Worm (Caenorhabditis elegans) whole organism, L4 larva: Measurements from ENCODE around the gene csn-5.

Source experiments
- F44E2.7 ChIP-seq: fragments of 200-800 bp; sonication (Bioruptor generic); IDR thresholded peaks from 2 replicates; pipeline ENCODE4 v2.1.2; 2022; ENCODE audit warnings: missing genetic modification characterization, missing compliant biosample characterization
- T26A8.4 ChIP-seq: fragments of 200-800 bp; sonication (Bioruptor generic); IDR thresholded peaks from 2 replicates; pipeline ENCODE4 v1.3.6; 2022; ENCODE audit warnings: missing genetic modification characterization, missing compliant biosample characterization
- Y48G9A.11 ChIP-seq: fragments of 200-800 bp; sonication (Bioruptor generic); IDR thresholded peaks from 2 replicates; pipeline ENCODE4 v1.3.6; 2022; ENCODE audit warnings: missing genetic modification reagents, missing genetic modification characterization, missing compliant biosample characterization
- Y5F2A.4 ChIP-seq: fragments of 200-800 bp; sonication (Bioruptor generic); optimal IDR thresholded peaks from 2 replicates; lab custom pipeline; 2018; ENCODE audit warnings: mild to moderate bottlenecking, missing genetic modification characterization, missing compliant biosample characterization
- Y75B8A.6 ChIP-seq: fragments of 200-800 bp; sonication (Bioruptor generic); IDR thresholded peaks from 2 replicates; pipeline ENCODE4 v1.3.6; 2022; ENCODE audit warnings: missing genetic modification reagents, missing genetic modification characterization, missing compliant biosample characterization
- aha-1 ChIP-seq: fragments of 150-350 bp; peaks from one replicate; lab custom pipeline; 2014; ENCODE audit warnings: missing biosample characterization, missing genetic modification characterization
- aly-2 ChIP-seq: sonication (generic microtip); optimal IDR thresholded peaks from 2 replicates; lab custom pipeline; 2018; ENCODE audit warnings: missing biosample characterization, missing genetic modification characterization
- ama-1 ChIP-seq: fragments of 150-350 bp; optimal IDR thresholded peaks from 2 replicates; lab custom pipeline; 2014; ENCODE audit warnings: inconsistent platforms, mixed read lengths
- ceh-28 ChIP-seq: fragments of 150-350 bp; optimal IDR thresholded peaks from 2 replicates; lab custom pipeline; 2014; ENCODE audit warnings: missing biosample characterization, missing genetic modification reagents, missing genetic modification characterization
- ceh-32 ChIP-seq: sonication (generic microtip); optimal IDR thresholded peaks from 2 replicates; lab custom pipeline; 2016; ENCODE audit warnings: mild to moderate bottlenecking, missing genetic modification characterization, missing compliant biosample characterization; ENCODE audit not compliant: poor library complexity
- ceh-44 ChIP-seq: fragments of 200-800 bp; sonication (Bioruptor generic); IDR thresholded peaks from 2 replicates; pipeline ENCODE4 v1.3.6; 2022; ENCODE audit warnings: missing genetic modification reagents, missing genetic modification characterization, missing compliant biosample characterization
- ceh-82 ChIP-seq: sonication (generic microtip); optimal IDR thresholded peaks from 2 replicates; lab custom pipeline; 2017; ENCODE audit warnings: missing biosample characterization, missing genetic modification characterization
- daf-16 ChIP-seq, 3 experiments: sonication (generic microtip); optimal IDR thresholded peaks; 2 replicates each; lab custom pipeline; 2016 to 2017; ENCODE audit warnings: missing genetic modification characterization in 3 of 3, missing genetic modification reagents in 3 of 3, mild to moderate bottlenecking in 2 of 3, missing compliant biosample characterization in 2 of 3, missing biosample characterization in 1 of 3, moderate library complexity in 1 of 3
- daf-8 ChIP-seq: fragments of 200-800 bp; sonication (Bioruptor generic); IDR thresholded peaks from 2 replicates; pipeline ENCODE4 v1.3.6; 2022; ENCODE audit warnings: missing genetic modification characterization, missing compliant biosample characterization
- dmd-6 ChIP-seq: fragments of 200-800 bp; sonication (Bioruptor generic); IDR thresholded peaks from 2 replicates; pipeline ENCODE4 v1.3.6; 2022; ENCODE audit warnings: missing genetic modification reagents, missing genetic modification characterization, missing compliant biosample characterization
- fos-1 ChIP-seq: fragments of 150-350 bp; optimal IDR thresholded peaks from 2 replicates; lab custom pipeline; 2014; ENCODE audit warnings: missing biosample characterization, missing genetic modification characterization
- gei-8 ChIP-seq: fragments of 200-800 bp; sonication (Bioruptor generic); optimal IDR thresholded peaks from 2 replicates; lab custom pipeline; 2018; ENCODE audit warnings: mild to moderate bottlenecking, missing genetic modification characterization, missing compliant biosample characterization
- hif-1 ChIP-seq, 2 experiments: sonication (generic microtip); optimal IDR thresholded peaks; 2 replicates each; lab custom pipeline; 2016 to 2017; ENCODE audit warnings: missing compliant biosample characterization in 2 of 2, missing genetic modification characterization in 2 of 2, missing genetic modification reagents in 2 of 2, missing genotype in 2 of 2, mild to moderate bottlenecking in 1 of 2
- hlh-11 ChIP-seq: fragments of 200-800 bp; sonication (Bioruptor generic); optimal IDR thresholded peaks from 2 replicates; lab custom pipeline; 2018; ENCODE audit warnings: mild to moderate bottlenecking, missing genetic modification characterization, missing compliant biosample characterization
- hmg-1.1 ChIP-seq: fragments of 200-800 bp; sonication (Bioruptor generic); IDR thresholded peaks from 2 replicates; pipeline ENCODE4 v1.3.6; 2022; ENCODE audit warnings: missing genetic modification reagents, missing genetic modification characterization, missing compliant biosample characterization
- jun-1 ChIP-seq: fragments of 150-350 bp; optimal IDR thresholded peaks from 2 replicates; lab custom pipeline; 2014; ENCODE audit warnings: missing biosample characterization, missing genetic modification reagents, missing genetic modification characterization
- lim-7 ChIP-seq: fragments of 200-800 bp; sonication (Bioruptor generic); IDR thresholded peaks from 2 replicates; pipeline ENCODE4 v1.3.6; 2022; ENCODE audit warnings: missing genetic modification characterization, missing compliant biosample characterization
- lin-1 ChIP-seq: fragments of 200-800 bp; sonication (Bioruptor generic); IDR thresholded peaks from 2 replicates; pipeline ENCODE4 v1.3.6; 2022; ENCODE audit warnings: missing genetic modification reagents, missing genetic modification characterization, missing compliant biosample characterization
- mdl-1 ChIP-seq, 2 experiments: fragments of 150-350 bp in 1 of 2; sonication (generic microtip) in 1 of 2; optimal IDR thresholded peaks; 2 replicates each; lab custom pipeline; 2014 to 2017; ENCODE audit warnings: missing biosample characterization in 2 of 2, missing genetic modification characterization in 2 of 2
- mdt-29 ChIP-seq: fragments of 200-800 bp; sonication (Bioruptor generic); IDR thresholded peaks from 2 replicates; pipeline ENCODE4 v1.3.6; 2022; ENCODE audit warnings: missing genetic modification reagents, missing genetic modification characterization, missing compliant biosample characterization
- mes-2 ChIP-seq: sonication (generic microtip); optimal IDR thresholded peaks from 2 replicates; lab custom pipeline; 2016; ENCODE audit warnings: missing genotype, mild to moderate bottlenecking, missing genetic modification characterization, missing compliant biosample characterization; ENCODE audit not compliant: poor library complexity, severe bottlenecking
- mxl-2 ChIP-seq: fragments of 200-800 bp; sonication (Bioruptor generic); conservative IDR thresholded peaks from 2 replicates; pipeline ENCODE4 v1.3.6; 2022; ENCODE audit warnings: missing genetic modification reagents, missing genetic modification characterization, missing compliant biosample characterization
- mxl-3 ChIP-seq: fragments of 200-800 bp; sonication (Bioruptor generic); optimal IDR thresholded peaks from 2 replicates; lab custom pipeline; 2018; ENCODE audit warnings: mild to moderate bottlenecking, missing genetic modification characterization, missing compliant biosample characterization
- nhr-10 ChIP-seq: fragments of 150-350 bp; optimal IDR thresholded peaks from 2 replicates; lab custom pipeline; 2014; ENCODE audit warnings: missing biosample characterization, missing genetic modification characterization
- nhr-102 ChIP-seq: sonication (generic microtip); optimal IDR thresholded peaks from 2 replicates; lab custom pipeline; 2016; ENCODE audit warnings: mild to moderate bottlenecking, missing genetic modification characterization, moderate library complexity, missing compliant biosample characterization
- nhr-28 ChIP-seq: fragments of 150-350 bp; optimal IDR thresholded peaks from 2 replicates; lab custom pipeline; 2014; ENCODE audit warnings: missing biosample characterization, missing genetic modification characterization
- nhr-6 ChIP-seq: fragments of 150-350 bp; optimal IDR thresholded peaks from 2 replicates; lab custom pipeline; 2014; ENCODE audit warnings: missing biosample characterization, missing genetic modification characterization
- nhr-77 ChIP-seq: fragments of 150-350 bp; optimal IDR thresholded peaks from 2 replicates; lab custom pipeline; 2014; ENCODE audit warnings: missing biosample characterization, missing genetic modification characterization
- pha-4 ChIP-seq, 2 experiments: fragments of 150-350 bp in 1 of 2; fragments of 200-800 bp in 1 of 2; sonication (Bioruptor generic) in 1 of 2; IDR thresholded peaks in 1 of 2; optimal IDR thresholded peaks in 1 of 2; 2 replicates each; pipeline versions ENCODE4 v1.3.6 to Lab custom; 2014 to 2022; ENCODE audit warnings: missing genetic modification characterization in 2 of 2, missing genetic modification reagents in 2 of 2, missing biosample characterization in 1 of 2, missing compliant biosample characterization in 1 of 2
- pqm-1 ChIP-seq: sonication (generic microtip); optimal IDR thresholded peaks from 2 replicates; lab custom pipeline; 2017; ENCODE audit warnings: missing biosample characterization, missing genetic modification characterization
- set-16 ChIP-seq: fragments of 200-800 bp; sonication (Bioruptor generic); IDR thresholded peaks from 2 replicates; pipeline ENCODE4 v1.3.6; 2022; ENCODE audit warnings: missing genetic modification reagents, missing genetic modification characterization, missing compliant biosample characterization
- snpc-1.2 ChIP-seq: fragments of 200-800 bp; sonication (Bioruptor generic); IDR thresholded peaks from 2 replicates; pipeline ENCODE4 v1.3.6; 2022; ENCODE audit warnings: missing genetic modification reagents, missing genetic modification characterization, missing compliant biosample characterization
- spr-1 ChIP-seq: sonication (generic microtip); optimal IDR thresholded peaks from 2 replicates; lab custom pipeline; 2016; ENCODE audit warnings: mild to moderate bottlenecking, missing genetic modification characterization, missing compliant biosample characterization
- tra-1 ChIP-seq: fragments of 200-800 bp; sonication (Bioruptor generic); IDR thresholded peaks from 2 replicates; pipeline ENCODE4 v1.3.6; 2022; ENCODE audit warnings: missing genetic modification reagents, missing genetic modification characterization, missing compliant biosample characterization
- unc-130 ChIP-seq: sonication (generic microtip); optimal IDR thresholded peaks from 2 replicates; lab custom pipeline; 2016; ENCODE audit warnings: missing genetic modification reagents, missing genetic modification characterization, missing compliant biosample characterization
- unc-62 ChIP-seq, 3 experiments: fragments of 150-350 bp in 1 of 3; sonication (generic microtip); optimal IDR thresholded peaks in 2 of 3; peaks in 1 of 3; 1 replicate in 1 of 3; 2 replicates in 2 of 3; lab custom pipeline; 2014 to 2017; ENCODE audit warnings: missing biosample characterization in 3 of 3, missing genetic modification characterization in 3 of 3, missing genetic modification reagents in 3 of 3, missing genotype in 1 of 3
- vab-7 ChIP-seq: fragments of 200-800 bp; sonication (Bioruptor generic); IDR thresholded peaks from 2 replicates; pipeline ENCODE4 v1.3.6; 2022; ENCODE audit warnings: missing genetic modification reagents, missing genetic modification characterization, missing compliant biosample characterization
- zip-11 ChIP-seq: fragments of 200-800 bp; sonication (Bioruptor generic); IDR thresholded peaks from 2 replicates; pipeline ENCODE4 v1.3.6; 2022; ENCODE audit warnings: missing genetic modification characterization, missing compliant biosample characterization
- zip-2 ChIP-seq: fragments of 150-350 bp; optimal IDR thresholded peaks from 2 replicates; lab custom pipeline; 2014; ENCODE audit warnings: missing biosample characterization, missing genetic modification characterization
- ztf-11 ChIP-seq: fragments of 150-350 bp; optimal IDR thresholded peaks from 2 replicates; lab custom pipeline; 2014; ENCODE audit warnings: missing biosample characterization, missing genetic modification characterization
- ztf-7 ChIP-seq: fragments of 150-350 bp; optimal IDR thresholded peaks from 2 replicates; lab custom pipeline; 2014; ENCODE audit warnings: missing biosample characterization, missing genetic modification characterization

The csn-5 gene

ce11 chrIV:5657126-5657666 lies 7.9 kb downstream of the csn-5 start (continued):
- TF ChIP-seq zip-2 (tag; lab: Kevin White, UChicago): no peak
- peak; percentile 81 for TF ChIP-seq mxl-3 (GFP tag; lab: Kevin White, UChicago)
- TF ChIP-seq hmg-1.1 (GFP tag; lab: Robert Waterston, UW): peak; percentile 65
- peak in 1 of 2 experiments; percentile 74 for TF ChIP-seq unc-62 (GFP tag; optimal IDR thresholded peaks at IDR 0.05 in 1 of 2; lab: Kevin White, UChicago)
- TF ChIP-seq unc-62 (tag; optimal IDR thresholded peaks at IDR 0.05; lab: Kevin White, UChicago): no peak
- TF ChIP-seq tra-1 (GFP tag; lab: Robert Waterston, UW): peak; percentile 44; the same call in 1 of the 2 replicates
- TF ChIP-seq pha-4 (GFP tag; IDR thresholded peaks at IDR 0.05; lab: Robert Waterston, UW): peak; percentile 55
- TF ChIP-seq pha-4 (tag; optimal IDR thresholded peaks at IDR 0.05; lab: Kevin White, UChicago): no peak
- TF ChIP-seq ceh-44: no peak
- no peak for TF ChIP-seq zip-11 (GFP tag; lab: Robert Waterston, UW)
- TF ChIP-seq vab-7 (GFP tag; lab: Robert Waterston, UW): no peak
- TF ChIP-seq spr-1: peak; percentile 46
- TF ChIP-seq aha-1 (tag; lab: Kevin White, UChicago): peak; percentile 73
- peak; percentile 87 for TF ChIP-seq nhr-102
- TF ChIP-seq daf-16 (GFP tag; optimal IDR thresholded peaks at IDR 0.05; lab: Kevin White, UChicago): no peak
- peak; percentile 5 for TF ChIP-seq daf-16 (tag; optimal IDR thresholded peaks at IDR 0.05; lab: Kevin White, UChicago)
- TF ChIP-seq nhr-10 (tag; lab: Kevin White, UChicago): peak; percentile 55
- TF ChIP-seq nhr-77 (tag; lab: Kevin White, UChicago): peak; percentile 41

DNA sequence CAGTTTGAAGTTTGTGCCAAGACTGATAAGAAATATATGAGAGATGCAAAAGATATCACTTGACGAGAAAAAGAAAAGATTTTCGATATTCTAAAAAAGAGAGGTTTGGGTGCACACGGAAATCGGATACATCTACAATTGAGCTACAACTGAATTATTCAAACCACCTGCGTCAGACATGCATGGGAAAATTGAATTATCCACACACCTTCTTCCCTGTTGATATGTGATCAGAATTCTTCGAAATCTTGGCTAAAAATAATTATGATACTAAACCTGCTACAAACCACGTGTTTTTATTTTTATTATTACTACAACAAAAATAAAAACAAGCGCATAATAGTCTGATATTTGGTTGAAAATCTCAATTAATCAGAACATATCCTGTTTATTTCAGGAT lies 8.9 kb downstream of the csn-5 start:
- TF ChIP-seq jun-1 (tag; lab: Kevin White, UChicago) (no peak), T26A8.4 (GFP tag; lab: Robert Waterston, UW) (no peak), daf-8 (GFP tag; lab: Robert Waterston, UW) (no peak), ceh-32 (tag; lab: Kevin White, UChicago) (no peak), aly-2 (tag; lab: Kevin White, UChicago) (no peak), Y48G9A.11 (no peak), Y75B8A.6 (GFP tag; lab: Robert Waterston, UW) (no peak), unc-62 (GFP tag; optimal IDR thresholded peaks at IDR 0.05 in 1 of 2; lab: Kevin White, UChicago) (peak in 1 of 2 experiments; percentile 13), unc-62 (tag; optimal IDR thresholded peaks at IDR 0.05; lab: Kevin White, UChicago) (no peak), fos-1 (tag; lab: Kevin White, UChicago) (no peak), hlh-11 (tag; lab: Kevin White, UChicago) (peak; percentile 15), gei-8 (no peak), dmd-6 (peak; percentile 36; the same call in 1 of the 2 replicates), F44E2.7 (GFP tag; lab: Robert Waterston, UW) (no peak), daf-16 (GFP tag; optimal IDR thresholded peaks at IDR 0.05; lab: Kevin White, UChicago) (no peak), daf-16 (tag; optimal IDR thresholded peaks at IDR 0.05; lab: Kevin White, UChicago) (peak; percentile 31), nhr-28 (tag; lab: Kevin White, UChicago) (peak; percentile 41)
- TF ChIP-seq, all 104 proteins: peak for 5

- TF ChIP-seq nhr-6: no peak
- TF ChIP-seq jun-1 (tag; lab: Kevin White, UChicago): no peak
- no peak for TF ChIP-seq Y5F2A.4 (GFP tag; lab: Kevin White, UChicago)
- TF ChIP-seq unc-130: no peak
- TF ChIP-seq ztf-11 (tag; lab: Kevin White, UChicago): no peak
- 0 out of 2 replicates have a peak, but pooled peaks have one; percentile 17 for TF ChIP-seq mdt-29 (GFP tag; lab: Robert Waterston, UW)
- no peak for TF ChIP-seq snpc-1.2 (GFP tag; lab: Robert Waterston, UW)
- peak; percentile 50 for TF ChIP-seq lin-1 (GFP tag; lab: Robert Waterston, UW)
- no peak for TF ChIP-seq ceh-82 (tag; lab: Kevin White, UChicago)
- TF ChIP-seq ceh-28 (tag; lab: Kevin White, UChicago): no peak
- no peak for TF ChIP-seq zip-11 (GFP tag; lab: Robert Waterston, UW)
- peak in 1 of 2 experiments; percentile 6 for TF ChIP-seq mdl-1 (tag; optimal IDR thresholded peaks at IDR 0.05; lab: Kevin White, UChicago)
- no peak for TF ChIP-seq ama-1 (lab: Kevin White, UChicago)
- TF ChIP-seq hlh-11 (tag; lab: Kevin White, UChicago): peak; percentile 40
- no peak for TF ChIP-seq ceh-32 (tag; lab: Kevin White, UChicago)
- no peak for TF ChIP-seq mxl-2
- TF ChIP-seq set-16: no peak
- TF ChIP-seq mes-2: peak; percentile 17
- TF ChIP-seq hif-1 (tag; optimal IDR thresholded peaks at IDR 0.05; lab: Kevin White, UChicago): peak in 1 of 2 experiments; percentile 24
- TF ChIP-seq ztf-7 (tag; lab: Kevin White, UChicago): no peak
- TF ChIP-seq lim-7 (GFP tag; lab: Robert Waterston, UW): no peak
- peak; percentile 54 for TF ChIP-seq pqm-1 (tag; lab: Kevin White, UChicago)
Measured at ce11 chrIV:5658897-5659296, 9.6 kb downstream of the csn-5 start.
